Fruit fly (Drosophila melanogaster) whole organism, pupa: ENCODE data around the gene Ir67c.

ENCODE experiments used
- CG10348 ChIP-seq: fragments of 200-800 bp; sonication (Bioruptor generic); IDR thresholded peaks from 2 replicates; pipeline ENCODE4 v1.3.6; 2022; ENCODE audit warnings: missing biosample characterization, missing genetic modification characterization
- CG13204 ChIP-seq: fragments of 200-800 bp; sonication (Bioruptor generic); optimal IDR thresholded peaks from 2 replicates; lab custom pipeline; 2018; ENCODE audit warnings: missing biosample characterization, mild to moderate bottlenecking, missing genetic modification characterization, moderate library complexity
- CG14655 ChIP-seq: fragments of 200-800 bp; sonication (Bioruptor generic); optimal IDR thresholded peaks from 3 replicates; lab custom pipeline; 2017; ENCODE audit warnings: mild to moderate bottlenecking, missing biosample characterization, missing genetic modification reagents, missing genetic modification characterization
- CG17806 ChIP-seq: fragments of 200-800 bp; sonication (Bioruptor generic); optimal IDR thresholded peaks from 2 replicates; lab custom pipeline; 2018; ENCODE audit warnings: missing biosample characterization, mild to moderate bottlenecking, missing genetic modification characterization, moderate library complexity
- CG4496 ChIP-seq: fragments of 200-800 bp; sonication (Bioruptor generic); IDR thresholded peaks from 3 replicates; pipeline ENCODE4 v1.3.6; 2022; ENCODE audit warnings: missing biosample characterization, missing genetic modification characterization
- CG8159 ChIP-seq: fragments of 200-800 bp; sonication (Bioruptor generic); optimal IDR thresholded peaks from 3 replicates; lab custom pipeline; 2018; ENCODE audit warnings: missing biosample characterization, mild to moderate bottlenecking, missing genetic modification characterization, moderate library complexity
- CG9948 ChIP-seq: fragments of 200-800 bp; sonication (Bioruptor generic); optimal IDR thresholded peaks from 2 replicates; lab custom pipeline; 2018; ENCODE audit warnings: missing biosample characterization, mild to moderate bottlenecking, missing genetic modification characterization, moderate library complexity
- D1 ChIP-seq: fragments of 200-800 bp; sonication (Bioruptor generic); optimal IDR thresholded peaks from 2 replicates; lab custom pipeline; 2018; ENCODE audit warnings: missing biosample characterization, mild to moderate bottlenecking, missing genetic modification characterization, moderate library complexity
- Pif1A ChIP-seq: fragments of 200-800 bp; sonication (Bioruptor generic); optimal IDR thresholded peaks from 3 replicates; lab custom pipeline; 2016; ENCODE audit warnings: missing biosample characterization, missing genetic modification characterization
- Pif1B ChIP-seq: fragments of 200-800 bp; sonication (Bioruptor generic); optimal IDR thresholded peaks from 3 replicates; lab custom pipeline; 2016; ENCODE audit warnings: missing biosample characterization, missing genetic modification characterization
- rn ChIP-seq: fragments of 200-800 bp; sonication (Bioruptor generic); IDR thresholded peaks from 2 replicates; pipeline ENCODE4 v1.3.6; 2022; ENCODE audit warnings: missing biosample characterization, missing genetic modification characterization

dm6 chr3L:10449725-10450124 is 15.8 kb upstream of the Ir67c start:
- no peak for TF ChIP-seq Pif1B (GFP tag; lab: Kevin White, UChicago)
- TF ChIP-seq Pif1A = no peak
- no peak for TF ChIP-seq CG14655 (GFP tag; lab: Kevin White, UChicago)
- no peak for TF ChIP-seq rn (GFP tag; lab: Robert Waterston, UW)
- TF ChIP-seq D1 = no peak
- TF ChIP-seq CG13204 (GFP tag; lab: Kevin White, UChicago) = no peak
- no peak for TF ChIP-seq CG17806 (tag; lab: Kevin White, UChicago)
- TF ChIP-seq CG4496 (GFP tag; lab: Robert Waterston, UW) = no peak
- TF ChIP-seq CG8159 (tag; lab: Kevin White, UChicago) = no peak
- no peak for TF ChIP-seq CG9948 (tag; lab: Kevin White, UChicago)
- TF ChIP-seq CG10348 = no peak
